Worm (Caenorhabditis elegans): ENCODE data around the gene rpn-3.

Gene rpn-3

ce11 chrIII:8400478-8400877 is 46.7 kb upstream of the rpn-3 start (continued):
- TF ChIP-seq aha-1 (tag; optimal IDR thresholded peaks at IDR 0.05): no peak
- TF ChIP-seq isw-1 (GFP tag; IDR thresholded peaks at IDR 0.05): no peak
- TF ChIP-seq ama-1 (optimal IDR thresholded peaks at IDR 0.05): no peak
- no peak for TF ChIP-seq ceh-88 (GFP tag; IDR thresholded peaks at IDR 0.05)
- TF ChIP-seq blmp-1 (tag; optimal IDR thresholded peaks at IDR 0.05): no peak
- no peak for TF ChIP-seq nhr-12 (tag; optimal IDR thresholded peaks at IDR 0.05)
- TF ChIP-seq hpl-2 (GFP tag; optimal IDR thresholded peaks at IDR 0.05): no peak
- no peak for TF ChIP-seq ceh-90 (tag; optimal IDR thresholded peaks at IDR 0.05)
- no peak for TF ChIP-seq nhr-77 (tag; optimal IDR thresholded peaks at IDR 0.05)
- no peak for TF ChIP-seq sox-4 (tag; optimal IDR thresholded peaks at IDR 0.05)
- TF ChIP-seq ceh-63 (GFP tag; optimal IDR thresholded peaks at IDR 0.05): no peak
- TF ChIP-seq unc-62 (GFP tag; optimal IDR thresholded peaks at IDR 0.05): no peak
- TF ChIP-seq efl-1 (optimal IDR thresholded peaks at IDR 0.05): no peak
- TF ChIP-seq efl-1 (GFP tag; optimal IDR thresholded peaks at IDR 0.05 in 1 of 2): peak in 1 of 2 experiments; percentile 78
- TF ChIP-seq pag-3 (tag; optimal IDR thresholded peaks at IDR 0.05; ENCODE audit: borderline replicate concordance, insufficient read depth): no peak
- TF ChIP-seq pqm-1 (tag; optimal IDR thresholded peaks at IDR 0.05): peak; percentile 97
- TF ChIP-seq ceh-82 (tag; optimal IDR thresholded peaks at IDR 0.05): no peak
- TF ChIP-seq C34B4.2 (tag; optimal IDR thresholded peaks at IDR 0.05): no peak
- no peak for TF ChIP-seq lin-15B (tag; optimal IDR thresholded peaks at IDR 0.05)
- no peak for TF ChIP-seq lin-35 (GFP tag; optimal IDR thresholded peaks at IDR 0.05)
- TF ChIP-seq dpl-1 (GFP tag; optimal IDR thresholded peaks at IDR 0.05): no peak
- no peak for TF ChIP-seq lir-3 (tag; optimal IDR thresholded peaks at IDR 0.05; ENCODE audit: poor library complexity)

- TF ChIP-seq skn-1 (tag; optimal IDR thresholded peaks at IDR 0.05) (no peak), fkh-4 (tag; optimal IDR thresholded peaks at IDR 0.05; ENCODE audit: borderline replicate concordance) (no peak), tlp-1 (tag; optimal IDR thresholded peaks at IDR 0.05) (no peak), lin-15B (tag; optimal IDR thresholded peaks at IDR 0.05) (no peak), nhr-12 (tag; optimal IDR thresholded peaks at IDR 0.05) (no peak), aly-2 (tag; optimal IDR thresholded peaks at IDR 0.05) (no peak), nhr-11 (tag; optimal IDR thresholded peaks at IDR 0.05) (no peak), ceh-82 (tag; optimal IDR thresholded peaks at IDR 0.05) (no peak)
Measured at ce11 chrIII:8401887-8402286, 45.3 kb upstream of the rpn-3 start, which contains the start of gene lap-1. TSS of gene lap-1 (minus strand) at chrIII:8401928.

ce11 chrIII:8402633-8403032 is 44.5 kb upstream of the rpn-3 start:
- TF ChIP-seq aha-1 (tag; optimal IDR thresholded peaks at IDR 0.05) (no peak), unc-130 (tag; optimal IDR thresholded peaks at IDR 0.05) (no peak), mab-9 (GFP tag; IDR thresholded peaks at IDR 0.05) (no peak), nhr-76 (tag; optimal IDR thresholded peaks at IDR 0.05) (no peak), fkh-8 (tag; optimal IDR thresholded peaks at IDR 0.05) (no peak), ceh-63 (GFP tag; optimal IDR thresholded peaks at IDR 0.05) (no peak), jun-1 (tag; optimal IDR thresholded peaks at IDR 0.05) (no peak), C04F5.9 (tag; optimal IDR thresholded peaks at IDR 0.05) (no peak), fos-1 (tag; optimal IDR thresholded peaks at IDR 0.05) (no peak), swsn-7 (tag; optimal IDR thresholded peaks at IDR 0.05) (no peak), nhr-47 (tag; optimal IDR thresholded peaks at IDR 0.05) (no peak), hlh-4 (tag; optimal IDR thresholded peaks at IDR 0.05) (no peak), snu-23 (GFP tag; optimal IDR thresholded peaks at IDR 0.05) (no peak), lsy-2 (tag; optimal IDR thresholded peaks at IDR 0.05) (no peak), ztf-11 (tag; optimal IDR thresholded peaks at IDR 0.05) (no peak), sup-37 (GFP tag; optimal IDR thresholded peaks at IDR 0.05) (no peak), efl-3 (GFP tag; optimal IDR thresholded peaks at IDR 0.05) (no peak)

All from whole organism, L1 larva.